Worm (Caenorhabditis elegans): ENCODE results near the gene F35B3.7.

Gene F35B3.7

ce11 chrX:17038616-17039015 lies 4.3 kb downstream of the F35B3.7 start:
- TF ChIP-seq saeg-2 (GFP tag; IDR thresholded peaks at IDR 0.05): no peak
- TF ChIP-seq Y5F2A.4 (GFP tag; optimal IDR thresholded peaks at IDR 0.05): no peak
- TF ChIP-seq daf-19 (GFP tag; conservative IDR thresholded peaks at IDR 0.05): no peak
- TF ChIP-seq F26F4.8 (GFP tag; conservative IDR thresholded peaks at IDR 0.05): no peak
- no peak for TF ChIP-seq nhr-77 (tag; optimal IDR thresholded peaks at IDR 0.05)
- no peak for TF ChIP-seq php-3 (GFP tag; IDR thresholded peaks at IDR 0.05)
- TF ChIP-seq nhr-25 (tag; optimal IDR thresholded peaks at IDR 0.05; ENCODE audit: borderline replicate concordance, insufficient read depth): no peak
- TF ChIP-seq zip-2 (tag; optimal IDR thresholded peaks at IDR 0.05): no peak
- no peak for TF ChIP-seq nhr-237 (tag; optimal IDR thresholded peaks at IDR 0.05)
- no peak for TF ChIP-seq nhr-42 (GFP tag; IDR thresholded peaks at IDR 0.05)
- TF ChIP-seq unc-130 (GFP tag; optimal IDR thresholded peaks at IDR 0.05): no peak
- TF ChIP-seq daf-16 (GFP tag; optimal IDR thresholded peaks at IDR 0.05): no peak
- TF ChIP-seq daf-16 (tag; optimal IDR thresholded peaks at IDR 0.05): no peak
- TF ChIP-seq snpc-4 (tag; optimal IDR thresholded peaks at IDR 0.05): no peak
- no peak for TF ChIP-seq zag-1 (tag; optimal IDR thresholded peaks at IDR 0.05)

- no peak for TF ChIP-seq F26F4.8 (GFP tag; conservative IDR thresholded peaks at IDR 0.05)
- no peak for TF ChIP-seq zip-11 (GFP tag; IDR thresholded peaks at IDR 0.05)
- TF ChIP-seq nhr-28 (tag; optimal IDR thresholded peaks at IDR 0.05): peak; percentile 3
- TF ChIP-seq unc-62 (GFP tag; optimal IDR thresholded peaks at IDR 0.05 in 1 of 2): peak in 1 of 2 experiments; percentile 65
- TF ChIP-seq unc-62 (tag; optimal IDR thresholded peaks at IDR 0.05): no peak
- no peak for TF ChIP-seq set-16 (GFP tag; IDR thresholded peaks at IDR 0.05)
These were observed 8.1 kb downstream of the F35B3.7 start for ce11 chrX:17034773-17035172.

ce11 chrX:17034193-17034592 lies 8.7 kb downstream of the F35B3.7 start:
- TF ChIP-seq mxl-2 (GFP tag; conservative IDR thresholded peaks at IDR 0.05) (no peak), ces-1 (GFP tag; optimal IDR thresholded peaks at IDR 0.05) (no peak), zag-1 (tag; optimal IDR thresholded peaks at IDR 0.05) (no peak), dpl-1 (GFP tag; optimal IDR thresholded peaks at IDR 0.05) (no peak), ceh-32 (tag; optimal IDR thresholded peaks at IDR 0.05; ENCODE audit: poor library complexity) (no peak), mdl-1 (tag; optimal IDR thresholded peaks at IDR 0.05) (no peak), mdt-29 (GFP tag; IDR thresholded peaks at IDR 0.05) (no peak), hlh-30 (tag; optimal IDR thresholded peaks at IDR 0.05; ENCODE audit: insufficient read depth) (peak; percentile 2)

ce11 chrX:17030169-17030914 lies 12.5 kb downstream of the F35B3.7 start, which contains the start of gene ptrn-1:
Gene ptrn-1, minus strand, starts transcription at chrX:17030219.
- TF ChIP-seq ztf-11 (tag; optimal IDR thresholded peaks at IDR 0.05) (no peak), aha-1 (tag) (peak; percentile 98), ceh-28 (tag; optimal IDR thresholded peaks at IDR 0.05) (no peak), lin-29 (GFP tag; IDR thresholded peaks at IDR 0.05) (no peak), dmd-8 (GFP tag; IDR thresholded peaks at IDR 0.05) (no peak), unc-39 (tag; optimal IDR thresholded peaks at IDR 0.05) (no peak), T26A8.4 (GFP tag; IDR thresholded peaks at IDR 0.05) (0 out of 2 replicates have a peak, but pooled peaks have one; percentile 31), T20F7.1 (GFP tag; optimal IDR thresholded peaks at IDR 0.05) (no peak), fkh-10 (GFP tag; optimal IDR thresholded peaks at IDR 0.05) (peak; percentile 50), Y105C5A.15 (GFP tag; IDR thresholded peaks at IDR 0.05) (no peak), ceh-62 (tag; optimal IDR thresholded peaks at IDR 0.05) (no peak), rbr-2 (tag; optimal IDR thresholded peaks at IDR 0.05) (peak; percentile 75), tra-1 (GFP tag; IDR thresholded peaks at IDR 0.05) (peak; percentile 48; the same call in 1 of the 2 replicates), zip-11 (GFP tag; IDR thresholded peaks at IDR 0.05) (no peak), ctbp-1 (GFP tag; IDR thresholded peaks at IDR 0.05) (0 out of 2 replicates have a peak, but pooled peaks have one; percentile 50), ceh-32 (tag; optimal IDR thresholded peaks at IDR 0.05; ENCODE audit: poor library complexity) (no peak), nhr-25 (tag; optimal IDR thresholded peaks at IDR 0.05; ENCODE audit: borderline replicate concordance, insufficient read depth) (peak; percentile 13), sdz-12 (GFP tag; optimal IDR thresholded peaks at IDR 0.05) (no peak), hlh-11 (tag; optimal IDR thresholded peaks at IDR 0.05) (peak; percentile 93), mes-2 (tag; optimal IDR thresholded peaks at IDR 0.05; ENCODE audit: poor library complexity, severe bottlenecking) (peak; percentile 61), daf-12 (tag; optimal IDR thresholded peaks at IDR 0.05) (no peak), ces-1 (GFP tag; optimal IDR thresholded peaks at IDR 0.05) (no peak), nhr-42 (GFP tag; IDR thresholded peaks at IDR 0.05) (no peak), hmg-1.1 (GFP tag; IDR thresholded peaks at IDR 0.05) (peak; percentile 82)

Data from whole organism, L4 larva.